Worm (Caenorhabditis elegans) whole organism, late embryonic: ENCODE measurements around the gene F54C9.11.

Source experiments
- K09A11.1 ChIP-seq: sonication (generic microtip); optimal IDR thresholded peaks from 2 replicates; lab custom pipeline; 2017; ENCODE audit warnings: antibody characterized with exemption, mild to moderate bottlenecking, missing genetic modification characterization, missing compliant biosample characterization; ENCODE audit not compliant: insufficient read depth
- ahr-1 ChIP-seq: sonication (generic microtip); optimal IDR thresholded peaks from 2 replicates; lab custom pipeline; 2016; ENCODE audit warnings: missing genetic modification characterization, missing compliant biosample characterization
- ceh-18 ChIP-seq: sonication (generic microtip); optimal IDR thresholded peaks from 2 replicates; lab custom pipeline; 2016; ENCODE audit warnings: missing genetic modification characterization, missing compliant biosample characterization
- ceh-19 ChIP-seq: fragments of 200-800 bp; sonication (Bioruptor generic); optimal IDR thresholded peaks from 2 replicates; lab custom pipeline; 2018; ENCODE audit warnings: mild to moderate bottlenecking, missing genetic modification characterization, missing compliant biosample characterization
- ceh-45 ChIP-seq: fragments of 200-800 bp; sonication (Bioruptor generic); IDR thresholded peaks from 2 replicates; pipeline ENCODE4 v1.3.6; 2022; ENCODE audit warnings: missing genetic modification reagents, missing genetic modification characterization, missing compliant biosample characterization
- fkh-6 ChIP-seq: sonication (generic microtip); optimal IDR thresholded peaks from 2 replicates; lab custom pipeline; 2016; ENCODE audit warnings: missing genetic modification characterization, missing compliant biosample characterization
- hlh-15 ChIP-seq: sonication (generic microtip); optimal IDR thresholded peaks from 2 replicates; lab custom pipeline; 2016; ENCODE audit warnings: missing genetic modification characterization, missing compliant biosample characterization
- pha-4 ChIP-seq: fragments of 150-350 bp; optimal IDR thresholded peaks from 2 replicates; lab custom pipeline; 2018; ENCODE audit warnings: missing biosample characterization, missing genetic modification reagents, missing genetic modification characterization
- pqm-1 ChIP-seq: sonication (generic microtip); optimal IDR thresholded peaks from 2 replicates; lab custom pipeline; 2016; ENCODE audit warnings: missing genetic modification characterization, missing compliant biosample characterization
- rnt-1 ChIP-seq: sonication (generic microtip); optimal IDR thresholded peaks from 2 replicates; lab custom pipeline; 2016; ENCODE audit warnings: missing genetic modification characterization, missing compliant biosample characterization
- tbx-2 ChIP-seq: sonication (generic microtip); optimal IDR thresholded peaks from 2 replicates; lab custom pipeline; 2016; ENCODE audit warnings: missing genetic modification characterization, missing compliant biosample characterization
- ttx-3 ChIP-seq: sonication (generic microtip); optimal IDR thresholded peaks from 2 replicates; lab custom pipeline; 2016; ENCODE audit warnings: missing genetic modification reagents, missing genetic modification characterization, missing compliant biosample characterization

ce11 chrII:8616155-8616554 is 31.3 kb upstream of the F54C9.11 start:
- TF ChIP-seq ceh-18 (tag; lab: Kevin White, UChicago), result no peak
- TF ChIP-seq ceh-19 (GFP tag; lab: Kevin White, UChicago), result no peak
- TF ChIP-seq ttx-3 (tag; lab: Kevin White, UChicago), result no peak
- TF ChIP-seq pqm-1 (tag; lab: Kevin White, UChicago), result no peak
- no peak for TF ChIP-seq ceh-45 (GFP tag; lab: Robert Waterston, UW)
- TF ChIP-seq fkh-6 (tag; lab: Kevin White, UChicago), result no peak
- TF ChIP-seq hlh-15 (tag; lab: Kevin White, UChicago), result no peak
- no peak for TF ChIP-seq pha-4 (tag; lab: Kevin White, UChicago)
- no peak for TF ChIP-seq ahr-1 (tag; lab: Kevin White, UChicago)
- TF ChIP-seq K09A11.1 (tag; lab: Kevin White, UChicago), result no peak
- TF ChIP-seq rnt-1 (tag; lab: Kevin White, UChicago), result no peak
- no peak for TF ChIP-seq tbx-2
